Worm (Caenorhabditis elegans) whole organism, L4 larva: Measurements from ENCODE around the gene C02D5.4.

Experiments used
- D1046.2 ChIP-seq: fragments of 200-800 bp; sonication (Bioruptor generic); IDR thresholded peaks from 2 replicates; pipeline ENCODE4 v1.3.6; 2022; ENCODE audit warnings: missing genetic modification characterization, missing compliant biosample characterization
- F10B5.3 ChIP-seq: sonication (generic microtip); optimal IDR thresholded peaks from 2 replicates; lab custom pipeline; 2016; ENCODE audit warnings: mild to moderate bottlenecking, missing genetic modification characterization, missing compliant biosample characterization
- F26F4.8 ChIP-seq: fragments of 200-800 bp; sonication (Bioruptor generic); conservative IDR thresholded peaks from 2 replicates; pipeline ENCODE4 v1.3.6; 2022; ENCODE audit warnings: missing genetic modification characterization, missing compliant biosample characterization
- F44E2.7 ChIP-seq: fragments of 200-800 bp; sonication (Bioruptor generic); IDR thresholded peaks from 2 replicates; pipeline ENCODE4 v2.1.2; 2022; ENCODE audit warnings: missing genetic modification characterization, missing compliant biosample characterization
- F49E8.2 ChIP-seq: sonication (generic microtip); optimal IDR thresholded peaks from 2 replicates; lab custom pipeline; 2016; ENCODE audit warnings: missing compliant biosample characterization, mild to moderate bottlenecking, missing genetic modification characterization, borderline replicate concordance
- R02D3.7 ChIP-seq: fragments of 150-350 bp; sonication (generic microtip); optimal IDR thresholded peaks from 3 replicates; lab custom pipeline; 2014; ENCODE audit warnings: missing biosample characterization, missing genetic modification characterization
- T26A8.4 ChIP-seq: fragments of 200-800 bp; sonication (Bioruptor generic); IDR thresholded peaks from 2 replicates; pipeline ENCODE4 v1.3.6; 2022; ENCODE audit warnings: missing genetic modification characterization, missing compliant biosample characterization
- Y105C5A.15 ChIP-seq: fragments of 200-800 bp; sonication (Bioruptor generic); IDR thresholded peaks from 2 replicates; pipeline ENCODE4 v1.3.6; 2022; ENCODE audit warnings: missing genetic modification characterization, missing compliant biosample characterization
- Y48G9A.11 ChIP-seq: fragments of 200-800 bp; sonication (Bioruptor generic); IDR thresholded peaks from 2 replicates; pipeline ENCODE4 v1.3.6; 2022; ENCODE audit warnings: missing genetic modification reagents, missing genetic modification characterization, missing compliant biosample characterization
- Y5F2A.4 ChIP-seq: fragments of 200-800 bp; sonication (Bioruptor generic); optimal IDR thresholded peaks from 2 replicates; lab custom pipeline; 2018; ENCODE audit warnings: mild to moderate bottlenecking, missing genetic modification characterization, missing compliant biosample characterization
- ZK546.5 ChIP-seq, 2 experiments: sonication (generic microtip); optimal IDR thresholded peaks; 2 replicates each; lab custom pipeline; 2017; ENCODE audit warnings: missing biosample characterization in 2 of 2, missing genetic modification characterization in 2 of 2
- daf-16 ChIP-seq, 3 experiments: sonication (generic microtip); optimal IDR thresholded peaks; 2 replicates each; lab custom pipeline; 2016 to 2017; ENCODE audit warnings: missing genetic modification characterization in 3 of 3, missing genetic modification reagents in 3 of 3, mild to moderate bottlenecking in 2 of 3, missing compliant biosample characterization in 2 of 3, missing biosample characterization in 1 of 3, moderate library complexity in 1 of 3
- daf-19 ChIP-seq: fragments of 200-800 bp; sonication (Bioruptor generic); conservative IDR thresholded peaks from 2 replicates; pipeline ENCODE4 v1.3.6; 2022; ENCODE audit warnings: missing genetic modification characterization, missing compliant biosample characterization
- dmd-8 ChIP-seq: fragments of 200-800 bp; sonication (Bioruptor generic); IDR thresholded peaks from 2 replicates; pipeline ENCODE4 v1.3.6; 2022; ENCODE audit warnings: missing genetic modification characterization, missing compliant biosample characterization
- dmd-9 ChIP-seq: fragments of 200-800 bp; sonication (Bioruptor generic); IDR thresholded peaks from 2 replicates; pipeline ENCODE4 v1.3.6; 2022; ENCODE audit warnings: missing genetic modification reagents, missing genetic modification characterization, missing compliant biosample characterization
- fos-1 ChIP-seq: fragments of 150-350 bp; optimal IDR thresholded peaks from 2 replicates; lab custom pipeline; 2014; ENCODE audit warnings: missing biosample characterization, missing genetic modification characterization
- hlh-11 ChIP-seq: fragments of 200-800 bp; sonication (Bioruptor generic); optimal IDR thresholded peaks from 2 replicates; lab custom pipeline; 2018; ENCODE audit warnings: mild to moderate bottlenecking, missing genetic modification characterization, missing compliant biosample characterization
- hlh-30 ChIP-seq: sonication (generic microtip); optimal IDR thresholded peaks from 2 replicates; lab custom pipeline; 2017; ENCODE audit warnings: antibody characterized with exemption, mild to moderate bottlenecking, missing genetic modification characterization, missing compliant biosample characterization; ENCODE audit not compliant: insufficient read depth
- lim-7 ChIP-seq: fragments of 200-800 bp; sonication (Bioruptor generic); IDR thresholded peaks from 2 replicates; pipeline ENCODE4 v1.3.6; 2022; ENCODE audit warnings: missing genetic modification characterization, missing compliant biosample characterization
- lin-1 ChIP-seq: fragments of 200-800 bp; sonication (Bioruptor generic); IDR thresholded peaks from 2 replicates; pipeline ENCODE4 v1.3.6; 2022; ENCODE audit warnings: missing genetic modification reagents, missing genetic modification characterization, missing compliant biosample characterization
- lin-15B ChIP-seq: fragments of 150-350 bp; sonication (generic microtip); optimal IDR thresholded peaks from 3 replicates; lab custom pipeline; 2014; ENCODE audit warnings: missing biosample characterization, missing genetic modification characterization
- lin-39 ChIP-seq: fragments of 150-350 bp; optimal IDR thresholded peaks from 2 replicates; lab custom pipeline; 2014; ENCODE audit warnings: missing biosample characterization, missing genetic modification reagents, missing genetic modification characterization
- lsy-2 ChIP-seq, 2 experiments: fragments of 150-350 bp in 1 of 2; sonication (generic microtip) in 1 of 2; optimal IDR thresholded peaks; 2 replicates each; lab custom pipeline; 2014 to 2017; ENCODE audit warnings: missing biosample characterization in 2 of 2, missing genetic modification characterization in 2 of 2
- madf-5 ChIP-seq, 2 experiments: fragments of 200-800 bp; sonication (Bioruptor generic); IDR thresholded peaks; 2 replicates each; pipeline ENCODE4 v1.3.6; 2022; ENCODE audit warnings: missing compliant biosample characterization in 2 of 2, missing genetic modification characterization in 2 of 2
- madf-9 ChIP-seq: fragments of 200-800 bp; sonication (Bioruptor generic); conservative IDR thresholded peaks from 2 replicates; pipeline ENCODE4 v1.3.6; 2022; ENCODE audit warnings: missing genetic modification reagents, missing genetic modification characterization, missing compliant biosample characterization
- mdl-1 ChIP-seq, 2 experiments: fragments of 150-350 bp in 1 of 2; sonication (generic microtip) in 1 of 2; optimal IDR thresholded peaks; 2 replicates each; lab custom pipeline; 2014 to 2017; ENCODE audit warnings: missing biosample characterization in 2 of 2, missing genetic modification characterization in 2 of 2
- mes-2 ChIP-seq: sonication (generic microtip); optimal IDR thresholded peaks from 2 replicates; lab custom pipeline; 2016; ENCODE audit warnings: missing genotype, mild to moderate bottlenecking, missing genetic modification characterization, missing compliant biosample characterization; ENCODE audit not compliant: poor library complexity, severe bottlenecking
- nhr-102 ChIP-seq: sonication (generic microtip); optimal IDR thresholded peaks from 2 replicates; lab custom pipeline; 2016; ENCODE audit warnings: mild to moderate bottlenecking, missing genetic modification characterization, moderate library complexity, missing compliant biosample characterization
- nhr-77 ChIP-seq: fragments of 150-350 bp; optimal IDR thresholded peaks from 2 replicates; lab custom pipeline; 2014; ENCODE audit warnings: missing biosample characterization, missing genetic modification characterization
- pha-4 ChIP-seq, 2 experiments: fragments of 150-350 bp in 1 of 2; fragments of 200-800 bp in 1 of 2; sonication (Bioruptor generic) in 1 of 2; IDR thresholded peaks in 1 of 2; optimal IDR thresholded peaks in 1 of 2; 2 replicates each; pipeline versions ENCODE4 v1.3.6 to Lab custom; 2014 to 2022; ENCODE audit warnings: missing genetic modification characterization in 2 of 2, missing genetic modification reagents in 2 of 2, missing biosample characterization in 1 of 2, missing compliant biosample characterization in 1 of 2
- php-3 ChIP-seq: fragments of 200-800 bp; sonication (Bioruptor generic); IDR thresholded peaks from 2 replicates; pipeline ENCODE4 v1.3.6; 2022; ENCODE audit warnings: missing genetic modification reagents, missing genetic modification characterization, missing compliant biosample characterization
- pqm-1 ChIP-seq: sonication (generic microtip); optimal IDR thresholded peaks from 2 replicates; lab custom pipeline; 2017; ENCODE audit warnings: missing biosample characterization, missing genetic modification characterization
- rbr-2 ChIP-seq: sonication (generic microtip); optimal IDR thresholded peaks from 2 replicates; lab custom pipeline; 2016; ENCODE audit warnings: missing genotype, missing genetic modification characterization, missing compliant biosample characterization
- spr-1 ChIP-seq: sonication (generic microtip); optimal IDR thresholded peaks from 2 replicates; lab custom pipeline; 2016; ENCODE audit warnings: mild to moderate bottlenecking, missing genetic modification characterization, missing compliant biosample characterization
- tag-97 ChIP-seq: fragments of 200-800 bp; sonication (Bioruptor generic); IDR thresholded peaks from 2 replicates; pipeline ENCODE4 v1.3.6; 2022; ENCODE audit warnings: missing genetic modification characterization, missing compliant biosample characterization
- unc-39 ChIP-seq: sonication (generic microtip); optimal IDR thresholded peaks from 2 replicates; lab custom pipeline; 2017; ENCODE audit warnings: missing biosample characterization, missing genetic modification characterization
- vab-7 ChIP-seq: fragments of 200-800 bp; sonication (Bioruptor generic); IDR thresholded peaks from 2 replicates; pipeline ENCODE4 v1.3.6; 2022; ENCODE audit warnings: missing genetic modification reagents, missing genetic modification characterization, missing compliant biosample characterization
- zfp-3 ChIP-seq: fragments of 200-800 bp; sonication (Bioruptor generic); conservative IDR thresholded peaks from 2 replicates; pipeline ENCODE4 v1.3.6; 2022; ENCODE audit warnings: missing genetic modification reagents, missing genetic modification characterization, missing compliant biosample characterization
- zip-11 ChIP-seq: fragments of 200-800 bp; sonication (Bioruptor generic); IDR thresholded peaks from 2 replicates; pipeline ENCODE4 v1.3.6; 2022; ENCODE audit warnings: missing genetic modification characterization, missing compliant biosample characterization
- zip-2 ChIP-seq: fragments of 150-350 bp; optimal IDR thresholded peaks from 2 replicates; lab custom pipeline; 2014; ENCODE audit warnings: missing biosample characterization, missing genetic modification characterization

The C02D5.4 gene

DNA sequence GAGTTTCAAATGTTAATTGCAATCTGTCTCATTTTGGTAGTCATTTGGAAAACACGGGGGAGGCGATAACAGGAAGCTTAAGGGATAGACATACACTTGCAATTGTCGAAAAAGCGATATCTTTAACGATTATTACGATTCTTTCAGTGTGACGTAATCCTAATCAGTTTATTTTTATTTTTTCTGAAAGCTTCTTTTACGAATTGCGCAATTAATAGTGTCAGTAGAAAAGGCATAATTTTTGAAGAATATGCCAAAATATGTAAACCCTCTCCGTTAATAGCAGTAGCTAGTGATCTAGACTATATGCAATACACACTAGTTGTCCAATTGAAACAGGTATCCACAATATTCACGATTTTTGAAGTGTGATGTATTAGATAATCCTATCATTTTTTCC, 8.4 kb downstream of the C02D5.4 start:
- TF ChIP-seq zip-2 (tag; lab: Kevin White, UChicago) (no peak), T26A8.4 (no peak), php-3 (GFP tag; lab: Robert Waterston, UW) (no peak), nhr-102 (tag; lab: Kevin White, UChicago) (no peak), rbr-2 (tag; lab: Kevin White, UChicago) (no peak), R02D3.7 (tag; lab: Kevin White, UChicago) (no peak), lsy-2 (tag; optimal IDR thresholded peaks at IDR 0.05; lab: Kevin White, UChicago) (no peak), F49E8.2 (tag; lab: Kevin White, UChicago) (no peak), F10B5.3 (tag; lab: Kevin White, UChicago) (no peak), tag-97 (GFP tag; lab: Robert Waterston, UW) (no peak), ZK546.5 (tag; optimal IDR thresholded peaks at IDR 0.05; lab: Kevin White, UChicago) (no peak), vab-7 (GFP tag; lab: Robert Waterston, UW) (no peak), lin-1 (GFP tag; lab: Robert Waterston, UW) (no peak), Y105C5A.15 (GFP tag; lab: Robert Waterston, UW) (no peak), Y48G9A.11 (GFP tag; lab: Robert Waterston, UW) (no peak), D1046.2 (GFP tag; lab: Robert Waterston, UW) (no peak)

DNA sequence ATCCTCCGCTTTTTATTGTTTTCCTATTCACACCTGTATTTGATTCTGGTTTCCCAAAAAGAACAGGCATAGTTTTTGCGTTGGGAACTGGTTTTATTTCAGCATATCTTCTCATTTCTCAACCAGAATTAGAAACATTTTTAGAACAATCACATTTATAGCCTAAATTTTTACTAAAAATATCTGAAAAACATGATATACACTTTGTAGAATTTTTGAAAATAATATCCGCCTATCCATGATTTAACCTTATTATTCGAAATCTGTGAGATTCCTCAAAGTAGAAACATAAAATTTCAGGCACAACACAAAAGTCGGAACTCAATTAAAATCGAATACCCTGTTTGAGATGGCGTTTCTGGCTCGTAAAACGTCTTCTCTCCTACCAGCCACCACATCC, 8.9 kb downstream of the C02D5.4 start, which contains the start of gene acdh-6:
acdh-6 (plus strand) TSS at position 301 of the 400 bp plus-strand sequence.
- TF ChIP-seq zip-11 (GFP tag; lab: Robert Waterston, UW) (no peak), unc-39 (tag; lab: Kevin White, UChicago) (no peak), daf-16 (GFP tag; optimal IDR thresholded peaks at IDR 0.05; lab: Kevin White, UChicago) (no peak), daf-16 (tag; optimal IDR thresholded peaks at IDR 0.05; lab: Kevin White, UChicago) (no peak), tag-97 (GFP tag; lab: Robert Waterston, UW) (no peak), vab-7 (GFP tag; lab: Robert Waterston, UW) (no peak), daf-19 (GFP tag; lab: Robert Waterston, UW) (no peak), hlh-30 (tag; lab: Kevin White, UChicago) (no peak), php-3 (GFP tag; lab: Robert Waterston, UW) (no peak), F44E2.7 (GFP tag; lab: Robert Waterston, UW) (no peak), madf-9 (GFP tag; lab: Robert Waterston, UW) (no peak), mes-2 (tag; lab: Kevin White, UChicago) (no peak), F26F4.8 (GFP tag; lab: Robert Waterston, UW) (no peak), nhr-77 (tag; lab: Kevin White, UChicago) (no peak)

DNA sequence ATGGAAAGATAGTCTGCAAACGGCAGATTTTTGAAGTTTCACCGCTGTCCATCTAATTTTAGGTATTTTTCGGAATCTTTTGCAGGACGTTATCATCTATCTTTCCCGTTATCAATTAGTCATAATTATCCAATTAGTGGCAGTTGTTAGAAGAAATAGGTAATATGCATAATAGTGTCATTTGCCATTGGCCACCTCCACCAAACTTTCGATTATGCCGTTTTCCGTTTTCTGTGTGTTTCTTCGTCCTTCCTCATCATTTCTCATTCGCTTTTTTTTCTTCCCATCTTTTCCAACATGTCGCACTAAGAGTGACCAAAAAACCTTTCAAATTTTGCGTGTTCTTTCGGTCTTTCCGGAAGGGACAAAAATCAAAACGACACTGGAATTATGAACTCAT, 12.4 kb downstream of the C02D5.4 start:
- no peak for TF ChIP-seq F10B5.3 (tag; lab: Kevin White, UChicago)
- no peak for TF ChIP-seq F26F4.8 (GFP tag; lab: Robert Waterston, UW)
- TF ChIP-seq nhr-102 (tag; lab: Kevin White, UChicago) = no peak
- TF ChIP-seq tag-97 (GFP tag; lab: Robert Waterston, UW) = no peak
- no peak for TF ChIP-seq dmd-9 (GFP tag; lab: Robert Waterston, UW)
- no peak for TF ChIP-seq lim-7 (GFP tag; lab: Robert Waterston, UW)
- no peak for TF ChIP-seq Y5F2A.4
- TF ChIP-seq fos-1 (tag; lab: Kevin White, UChicago) = no peak
- no peak for TF ChIP-seq mdl-1 (tag; optimal IDR thresholded peaks at IDR 0.05; lab: Kevin White, UChicago)
- TF ChIP-seq pha-4 (GFP tag; IDR thresholded peaks at IDR 0.05; lab: Robert Waterston, UW) = no peak
- TF ChIP-seq pha-4 (tag; optimal IDR thresholded peaks at IDR 0.05; lab: Kevin White, UChicago) = no peak
- no peak for TF ChIP-seq spr-1 (tag; lab: Kevin White, UChicago)
- no peak for TF ChIP-seq lin-39 (tag; lab: Kevin White, UChicago)
- TF ChIP-seq dmd-8 = no peak
- no peak for TF ChIP-seq pqm-1 (tag; lab: Kevin White, UChicago)
- TF ChIP-seq lin-15B = no peak
- no peak for TF ChIP-seq Y105C5A.15 (GFP tag; lab: Robert Waterston, UW)
- no peak for TF ChIP-seq zfp-3
- TF ChIP-seq hlh-11 (tag; lab: Kevin White, UChicago) = no peak
- TF ChIP-seq madf-5 (GFP tag; IDR thresholded peaks at IDR 0.05; lab: Robert Waterston, UW) = no peak
- no peak for TF ChIP-seq daf-16 (GFP tag; optimal IDR thresholded peaks at IDR 0.05; lab: Kevin White, UChicago)
- no peak for TF ChIP-seq daf-16 (tag; optimal IDR thresholded peaks at IDR 0.05; lab: Kevin White, UChicago)
